Fruit fly (Drosophila melanogaster): Measurements from ENCODE around the gene Mettl14.

Gene Mettl14

DNA sequence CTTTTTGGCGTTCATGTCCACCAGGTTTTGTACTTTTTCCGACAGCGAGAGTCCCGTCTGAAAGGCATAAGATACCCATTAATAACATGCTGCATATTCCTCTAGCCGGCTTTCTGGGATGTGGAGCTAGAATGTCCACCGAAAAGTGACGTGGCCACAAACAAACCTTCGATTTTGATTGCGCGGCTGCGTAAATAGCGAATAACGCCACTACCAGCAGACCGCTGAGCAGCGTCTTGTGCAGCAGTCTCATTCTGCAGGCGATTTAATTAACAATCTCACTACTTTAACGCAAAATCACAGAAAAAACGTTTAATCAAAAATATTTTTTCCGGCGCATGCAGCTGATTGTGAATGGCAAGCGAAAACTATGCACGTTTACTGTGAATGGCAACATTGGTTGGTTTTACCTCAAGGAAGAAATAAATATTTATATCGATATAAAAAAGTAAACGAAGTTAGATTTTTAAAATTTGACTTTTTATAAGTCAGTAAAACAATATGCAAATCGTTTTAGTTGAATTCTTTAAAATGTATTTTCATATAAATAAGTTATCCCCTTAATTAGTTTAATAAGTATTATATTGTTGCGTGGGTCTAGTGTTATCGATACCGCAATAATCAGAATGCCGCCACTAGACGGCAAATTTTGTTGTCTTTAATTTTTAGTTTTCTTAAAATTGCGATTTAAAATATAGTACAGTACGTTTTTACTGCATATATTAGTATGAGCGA lies at the start of gene Mettl14, which contains the start of gene Ostgamma:
Mettl14 (plus strand) TSS at position 611 of the 735 bp plus-strand sequence.
Ostgamma (minus strand) TSS at position 376 of the 735 bp plus-strand sequence.
- TF ChIP-seq ato (GFP tag; IDR thresholded peaks at IDR 0.05; ENCODE audit: partially characterized antibody): no peak
- peak; percentile 12 for TF ChIP-seq CG7271 (tag; optimal IDR thresholded peaks at IDR 0.05)
- no peak for TF ChIP-seq ci (GFP tag; IDR thresholded peaks at IDR 0.05)
- no peak for TF ChIP-seq CG9215 (GFP tag; IDR thresholded peaks at IDR 0.05)
- no peak for TF ChIP-seq Lim3 (GFP tag; IDR thresholded peaks at IDR 0.05)
- no peak for TF ChIP-seq Drgx (GFP tag; IDR thresholded peaks at IDR 0.05)
- no peak for TF ChIP-seq CG4328 (GFP tag; optimal IDR thresholded peaks at IDR 0.05)
- no peak for TF ChIP-seq CG10654 (GFP tag; optimal IDR thresholded peaks at IDR 0.05)
- TF ChIP-seq CG16779 (GFP tag; IDR thresholded peaks at IDR 0.05): no peak
- TF ChIP-seq CG3281 (GFP tag; optimal IDR thresholded peaks at IDR 0.05): no peak
- peak; percentile 48 for TF ChIP-seq pzg (GFP tag; optimal IDR thresholded peaks at IDR 0.05)
- peak; percentile 31 for TF ChIP-seq grau (tag; optimal IDR thresholded peaks at IDR 0.05)
- TF ChIP-seq CG15696 (tag; optimal IDR thresholded peaks at IDR 0.05): peak; percentile 9
- TF ChIP-seq CG16813 (GFP tag; IDR thresholded peaks at IDR 0.05; ENCODE audit: partially characterized antibody): peak; percentile 72
- TF ChIP-seq da (GFP tag; optimal IDR thresholded peaks at IDR 0.05): no peak
- TF ChIP-seq sd (tag; optimal IDR thresholded peaks at IDR 0.05): peak; percentile 54
- TF ChIP-seq kah (GFP tag; optimal IDR thresholded peaks at IDR 0.05): no peak
- no peak for TF ChIP-seq D19B (GFP tag; optimal IDR thresholded peaks at IDR 0.05)
- no peak for TF ChIP-seq sob (GFP tag; IDR thresholded peaks at IDR 0.05)
- no peak for TF ChIP-seq Stat92E (GFP tag; optimal IDR thresholded peaks at IDR 0.05)
- peak in 1 of 2 experiments; percentile 65 for TF ChIP-seq crp (GFP tag; optimal IDR thresholded peaks at IDR 0.05)
- no peak for TF ChIP-seq slou (GFP tag; optimal IDR thresholded peaks at IDR 0.05)
- TF ChIP-seq CG17186 (GFP tag; optimal IDR thresholded peaks at IDR 0.05): no peak
- peak; percentile 40 for TF ChIP-seq Ets97D (GFP tag; optimal IDR thresholded peaks at IDR 0.05)
- TF ChIP-seq mirr (GFP tag; optimal IDR thresholded peaks at IDR 0.05): no peak
- TF ChIP-seq CG10979 (tag; optimal IDR thresholded peaks at IDR 0.05): peak; percentile 14
- peak; percentile 89 for TF ChIP-seq CG13287 (GFP tag; IDR thresholded peaks at IDR 0.05; ENCODE audit: partially characterized antibody)
- no peak for TF ChIP-seq CG17912 (GFP tag; optimal IDR thresholded peaks at IDR 0.05)
- TF ChIP-seq CG1603 (tag; optimal IDR thresholded peaks at IDR 0.05): peak; percentile 7
- peak; percentile 71 for TF ChIP-seq Doc3 (GFP tag; IDR thresholded peaks at IDR 0.05; ENCODE audit: partially characterized antibody)
- TF ChIP-seq CG30020 (tag; optimal IDR thresholded peaks at IDR 0.05): peak; percentile 47
- TF ChIP-seq esg (GFP tag; conservative IDR thresholded peaks at IDR 0.05): no peak
- TF ChIP-seq schlank (tag; optimal IDR thresholded peaks at IDR 0.05): no peak
- TF ChIP-seq CG9437 (GFP tag; optimal IDR thresholded peaks at IDR 0.05): no peak
- TF ChIP-seq oc (tag; optimal IDR thresholded peaks at IDR 0.05): no peak
- no peak for TF ChIP-seq dmrt99B (tag; optimal IDR thresholded peaks at IDR 0.05)
- TF ChIP-seq h (optimal IDR thresholded peaks at IDR 0.05): no peak
- no peak for TF ChIP-seq emc (GFP tag; optimal IDR thresholded peaks at IDR 0.05)
- no peak for TF ChIP-seq scrt (GFP tag; optimal IDR thresholded peaks at IDR 0.05)
- TF ChIP-seq Sin3A (optimal IDR thresholded peaks at IDR 0.05): peak; percentile 6
- peak; percentile 36 for TF ChIP-seq stwl (tag; optimal IDR thresholded peaks at IDR 0.05)
- peak; percentile 16 for TF ChIP-seq CG13424 (tag; optimal IDR thresholded peaks at IDR 0.05)
- TF ChIP-seq sna (GFP tag; IDR thresholded peaks at IDR 0.05; ENCODE audit: partially characterized antibody): peak; percentile 83
- TF ChIP-seq CG13624 (GFP tag; optimal IDR thresholded peaks at IDR 0.05): no peak
- TF ChIP-seq Bteb2 (GFP tag; optimal IDR thresholded peaks at IDR 0.05): no peak
- TF ChIP-seq salm (tag; optimal IDR thresholded peaks at IDR 0.05): no peak
- no peak for TF ChIP-seq mld (GFP tag; IDR thresholded peaks at IDR 0.05; ENCODE audit: partially characterized antibody)
- no peak for TF ChIP-seq fd3F (GFP tag; optimal IDR thresholded peaks at IDR 0.05)
- TF ChIP-seq knrl (GFP tag; IDR thresholded peaks at IDR 0.05; ENCODE audit: partially characterized antibody): peak; percentile 78; the same call in 1 of the 3 replicates
